Worm (Caenorhabditis elegans) whole organism, young adult: ENCODE data around the gene W03D2.9.

ENCODE experiments used
- C06A6.2 ChIP-seq: fragments of 200-800 bp; sonication (Bioruptor generic); conservative IDR thresholded peaks from 2 replicates; pipeline ENCODE4 v1.3.6; 2022; ENCODE audit warnings: missing genetic modification characterization, missing compliant biosample characterization
- D2030.7 ChIP-seq: fragments of 200-800 bp; sonication (Bioruptor generic); IDR thresholded peaks from 2 replicates; pipeline ENCODE4 v1.3.6; 2022; ENCODE audit warnings: missing genetic modification reagents, missing genetic modification characterization, missing compliant biosample characterization
- F10E7.11 ChIP-seq: sonication (generic microtip); optimal IDR thresholded peaks from 2 replicates; lab custom pipeline; 2017; ENCODE audit warnings: mild to moderate bottlenecking, missing genetic modification characterization, moderate library complexity, missing compliant biosample characterization
- F33H1.4 ChIP-seq: fragments of 200-800 bp; sonication (Bioruptor generic); IDR thresholded peaks from 2 replicates; pipeline ENCODE4 v1.3.6; 2022; ENCODE audit warnings: missing genetic modification reagents, missing genetic modification characterization, missing compliant biosample characterization
- F57C9.4 ChIP-seq: sonication (generic microtip); optimal IDR thresholded peaks from 2 replicates; lab custom pipeline; 2017; ENCODE audit warnings: mild to moderate bottlenecking, missing genetic modification characterization, missing compliant biosample characterization
- T26A5.8 ChIP-seq: sonication (generic microtip); optimal IDR thresholded peaks from 2 replicates; lab custom pipeline; 2016; ENCODE audit warnings: missing genetic modification characterization, missing compliant biosample characterization
- Y53F4B.3 ChIP-seq: fragments of 200-800 bp; sonication (Bioruptor generic); IDR thresholded peaks from 2 replicates; pipeline ENCODE4 v1.3.6; 2022; ENCODE audit warnings: missing genetic modification reagents, missing genetic modification characterization, missing compliant biosample characterization
- aptf-3 ChIP-seq: fragments of 200-800 bp; sonication (Bioruptor generic); IDR thresholded peaks from 2 replicates; pipeline ENCODE4 v1.3.6; 2022; ENCODE audit warnings: missing genetic modification characterization, missing compliant biosample characterization
- ceh-58 ChIP-seq: fragments of 200-800 bp; sonication (Bioruptor generic); IDR thresholded peaks from 2 replicates; pipeline ENCODE4 v1.3.6; 2022; ENCODE audit warnings: missing genetic modification characterization, missing compliant biosample characterization
- chd-7 ChIP-seq: sonication (generic microtip); optimal IDR thresholded peaks from 2 replicates; lab custom pipeline; 2016; ENCODE audit warnings: mild to moderate bottlenecking, missing genetic modification characterization, moderate library complexity, missing compliant biosample characterization
- dpff-1 ChIP-seq: sonication (generic microtip); optimal IDR thresholded peaks from 2 replicates; lab custom pipeline; 2017; ENCODE audit warnings: mild to moderate bottlenecking, missing genetic modification characterization, missing compliant biosample characterization
- ets-4 ChIP-seq: fragments of 200-800 bp; sonication (Bioruptor generic); optimal IDR thresholded peaks from 2 replicates; lab custom pipeline; 2018; ENCODE audit warnings: mild to moderate bottlenecking, missing genetic modification characterization, missing compliant biosample characterization
- hlh-26 ChIP-seq: fragments of 200-800 bp; sonication (Bioruptor generic); conservative IDR thresholded peaks from 2 replicates; pipeline ENCODE4 v1.3.6; 2022; ENCODE audit warnings: missing genetic modification reagents, missing genetic modification characterization, missing compliant biosample characterization
- hmg-1.2 ChIP-seq: fragments of 200-800 bp; sonication (Bioruptor generic); IDR thresholded peaks from 2 replicates; pipeline ENCODE4 v1.3.6; 2022; ENCODE audit warnings: missing genetic modification reagents, missing genetic modification characterization, missing compliant biosample characterization
- hsf-1 ChIP-seq: fragments of 200-800 bp; sonication (Bioruptor generic); IDR thresholded peaks from 2 replicates; pipeline ENCODE4 v1.3.6; 2022; ENCODE audit warnings: missing genetic modification reagents, missing genetic modification characterization, missing compliant biosample characterization
- lag-1 ChIP-seq: fragments of 200-800 bp; sonication (Bioruptor generic); IDR thresholded peaks from 2 replicates; pipeline ENCODE4 v1.3.6; 2022; ENCODE audit warnings: missing genetic modification reagents, missing genetic modification characterization, missing compliant biosample characterization
- lin-26 ChIP-seq: fragments of 200-800 bp; sonication (Bioruptor generic); IDR thresholded peaks from 2 replicates; pipeline ENCODE4 v1.3.6; 2022; ENCODE audit warnings: missing genetic modification reagents, missing genetic modification characterization, missing compliant biosample characterization
- lin-35 ChIP-seq, 3 experiments: fragments of 150-350 bp in 2 of 3; sonication (generic microtip) in 1 of 3; optimal IDR thresholded peaks; 2 replicates each; lab custom pipeline; 2014 to 2018; ENCODE audit warnings: missing biosample characterization in 3 of 3, missing genetic modification characterization in 3 of 3, missing genetic modification reagents in 3 of 3
- madf-3 ChIP-seq: fragments of 200-800 bp; sonication (Bioruptor generic); IDR thresholded peaks from 2 replicates; pipeline ENCODE4 v1.3.6; 2022; ENCODE audit warnings: missing genetic modification reagents, missing genetic modification characterization, missing compliant biosample characterization
- mcd-1 ChIP-seq: fragments of 200-800 bp; sonication (Bioruptor generic); IDR thresholded peaks from 2 replicates; pipeline ENCODE4 v1.3.6; 2022; ENCODE audit warnings: missing genetic modification reagents, missing genetic modification characterization, missing compliant biosample characterization
- mes-4 ChIP-seq: sonication (generic microtip); optimal IDR thresholded peaks from 2 replicates; lab custom pipeline; 2016; ENCODE audit warnings: missing genotype, missing genetic modification characterization, missing compliant biosample characterization
- mxl-1 ChIP-seq: sonication (generic microtip); optimal IDR thresholded peaks from 2 replicates; lab custom pipeline; 2016; ENCODE audit warnings: missing genetic modification characterization, missing compliant biosample characterization
- nfya-1 ChIP-seq: sonication (generic microtip); optimal IDR thresholded peaks from 2 replicates; lab custom pipeline; 2017; ENCODE audit warnings: antibody characterized with exemption, missing compliant biosample characterization, missing genetic modification characterization, borderline replicate concordance; ENCODE audit not compliant: insufficient read depth
- nhr-120 ChIP-seq: fragments of 200-800 bp; sonication (Bioruptor generic); IDR thresholded peaks from 2 replicates; pipeline ENCODE4 v1.3.6; 2022; ENCODE audit warnings: missing genetic modification characterization, missing compliant biosample characterization
- nhr-80 ChIP-seq: sonication (generic microtip); optimal IDR thresholded peaks from 2 replicates; lab custom pipeline; 2016; ENCODE audit warnings: missing genetic modification characterization, missing compliant biosample characterization
- pha-4 ChIP-seq: fragments of 150-350 bp; sonication (generic microtip); optimal IDR thresholded peaks from 2 replicates; lab custom pipeline; 2014; ENCODE audit warnings: missing biosample characterization, missing genetic modification reagents, missing genetic modification characterization
- rec-8 ChIP-seq, 2 experiments: sonication (generic microtip); optimal IDR thresholded peaks; 2 replicates each; lab custom pipeline; 2016; ENCODE audit warnings: mild to moderate bottlenecking in 2 of 2, missing genetic modification characterization in 2 of 2, missing genetic modification reagents in 2 of 2, missing genotype in 2 of 2, missing biosample characterization in 1 of 2, missing compliant biosample characterization in 1 of 2, moderate library complexity in 1 of 2
- snpc-1.3 ChIP-seq: sonication (generic microtip); optimal IDR thresholded peaks from 2 replicates; lab custom pipeline; 2017; ENCODE audit warnings: missing genetic modification characterization, mild to moderate bottlenecking, missing compliant biosample characterization, antibody characterized with exemption, moderate library complexity, missing genotype, missing genetic modification reagents; ENCODE audit not compliant: insufficient read depth
- ztf-26 ChIP-seq: sonication (generic microtip); optimal IDR thresholded peaks from 2 replicates; lab custom pipeline; 2017; ENCODE audit warnings: missing genetic modification characterization, missing compliant biosample characterization
- ztf-28 ChIP-seq: fragments of 200-800 bp; sonication (Bioruptor generic); IDR thresholded peaks from 2 replicates; pipeline ENCODE4 v1.3.6; 2022; ENCODE audit warnings: missing genetic modification reagents, missing genetic modification characterization, missing compliant biosample characterization

The W03D2.9 gene

ce11 chrIV:4074610-4075009 lies at the start of gene W03D2.9:
W03D2.9 (minus strand) TSS chrIV:4074710.
- TF ChIP-seq lin-26 (GFP tag; lab: Robert Waterston, UW), result no peak
- no peak for TF ChIP-seq chd-7 (tag; lab: Kevin White, UChicago)
- no peak for TF ChIP-seq mxl-1 (tag; lab: Kevin White, UChicago)
- TF ChIP-seq, all 124 proteins: peak for 0

ce11 chrIV:4123083-4123482 lies 48.6 kb upstream of the W03D2.9 start, which contains the start of gene mul-1:
mul-1 (minus strand) TSS chrIV:4123166.
- TF ChIP-seq mcd-1 (GFP tag; lab: Robert Waterston, UW), result no peak
- peak; percentile 46 for TF ChIP-seq nhr-80 (tag; lab: Kevin White, UChicago)

ce11 chrIV:4121055-4121454 lies 46.5 kb upstream of the W03D2.9 start:
- no peak for TF ChIP-seq C06A6.2
- no peak for TF ChIP-seq F57C9.4
- TF ChIP-seq nhr-80 (tag; lab: Kevin White, UChicago), result peak; percentile 19
- no peak for TF ChIP-seq pha-4 (tag; lab: Kevin White, UChicago)
- no peak for TF ChIP-seq lin-35 (GFP tag; optimal IDR thresholded peaks at IDR 0.05; lab: Kevin White, UChicago)
- TF ChIP-seq nhr-120 (GFP tag; lab: Robert Waterston, UW), result no peak
- no peak for TF ChIP-seq Y53F4B.3 (GFP tag; lab: Robert Waterston, UW)
- TF ChIP-seq, all 124 proteins: peak for 1

ce11 chrIV:4120263-4120662 lies 45.8 kb upstream of the W03D2.9 start, which contains the start of gene F49F1.5:
F49F1.5 (minus strand) TSS chrIV:4120415.
- TF ChIP-seq F33H1.4, result no peak
- TF ChIP-seq mes-4, result no peak
- no peak for TF ChIP-seq D2030.7
- TF ChIP-seq hsf-1 (GFP tag; lab: Robert Waterston, UW), result no peak
- no peak for TF ChIP-seq mxl-1 (tag; lab: Kevin White, UChicago)
- TF ChIP-seq F10E7.11 (tag; lab: Kevin White, UChicago), result no peak
- no peak for TF ChIP-seq pha-4 (tag; lab: Kevin White, UChicago)
- no peak for TF ChIP-seq aptf-3 (GFP tag; lab: Robert Waterston, UW)

ce11 chrIV:4117432-4117831 lies 42.9 kb upstream of the W03D2.9 start, which contains the start of gene drd-50:
drd-50 (plus strand) TSS chrIV:4117732.
- TF ChIP-seq chd-7 (tag; lab: Kevin White, UChicago), result no peak
- TF ChIP-seq nhr-80 (tag; lab: Kevin White, UChicago), result peak; percentile 17

ce11 chrIV:4115634-4116033 lies 41.1 kb upstream of the W03D2.9 start, which contains the start of the genes F49F1.4 and F49F1.2:
F49F1.4 (minus strand) TSS chrIV:4115734.
F49F1.2 (plus strand) TSS chrIV:4115943.
- TF ChIP-seq rec-8 (tag; optimal IDR thresholded peaks at IDR 0.05; lab: Kevin White, UChicago) (no peak), snpc-1.3 (tag; lab: Kevin White, UChicago) (no peak), madf-3 (GFP tag; lab: Robert Waterston, UW) (no peak), hlh-26 (GFP tag; lab: Robert Waterston, UW) (no peak), hmg-1.2 (GFP tag; lab: Robert Waterston, UW) (no peak), ztf-26 (tag; lab: Kevin White, UChicago) (no peak), ets-4 (no peak), ztf-28 (no peak), ceh-58 (GFP tag; lab: Robert Waterston, UW) (no peak), dpff-1 (tag; lab: Kevin White, UChicago) (no peak), mxl-1 (tag; lab: Kevin White, UChicago) (no peak), C06A6.2 (no peak), nfya-1 (tag; lab: Kevin White, UChicago) (no peak), T26A5.8 (no peak), lag-1 (GFP tag; lab: Robert Waterston, UW) (no peak)
